Worm (Caenorhabditis elegans) whole organism, mixed stage, embryonic: Measurements from ENCODE around the gene srw-42.

ENCODE experiments used
- M03D4.4 ChIP-seq: sonication (generic microtip); optimal IDR thresholded peaks from 2 replicates; lab custom pipeline; 2017; ENCODE audit warnings: mild to moderate bottlenecking, missing genetic modification characterization, missing compliant biosample characterization
- bed-3 ChIP-seq: fragments of 200-800 bp; sonication (Bioruptor generic); optimal IDR thresholded peaks from 3 replicates; lab custom pipeline; 2018; ENCODE audit warnings: mild to moderate bottlenecking, missing genetic modification characterization, moderate library complexity, missing compliant biosample characterization
- blmp-1 ChIP-seq: fragments of 150-350 bp; optimal IDR thresholded peaks from 2 replicates; lab custom pipeline; 2014; ENCODE audit warnings: missing biosample characterization, missing genetic modification characterization
- ceh-43 ChIP-seq: fragments of 200-800 bp; sonication (Bioruptor generic); optimal IDR thresholded peaks from 2 replicates; lab custom pipeline; 2018; ENCODE audit warnings: mild to moderate bottlenecking, missing genetic modification characterization, moderate library complexity, missing compliant biosample characterization
- ceh-83 ChIP-seq: fragments of 200-800 bp; sonication (Bioruptor generic); optimal IDR thresholded peaks from 2 replicates; lab custom pipeline; 2018; ENCODE audit warnings: mild to moderate bottlenecking, missing genetic modification characterization, missing compliant biosample characterization
- ces-1 ChIP-seq: fragments of 150-350 bp; optimal IDR thresholded peaks from 2 replicates; lab custom pipeline; 2014; ENCODE audit warnings: missing biosample characterization, missing genetic modification reagents, missing genetic modification characterization
- cnd-1 ChIP-seq: fragments of 200-800 bp; sonication (Bioruptor generic); optimal IDR thresholded peaks from 2 replicates; lab custom pipeline; 2018; ENCODE audit warnings: mild to moderate bottlenecking, missing genetic modification characterization, missing compliant biosample characterization
- drap-1 ChIP-seq: fragments of 200-800 bp; sonication (Bioruptor generic); optimal IDR thresholded peaks from 3 replicates; lab custom pipeline; 2018; ENCODE audit warnings: mild to moderate bottlenecking, missing genetic modification characterization, missing compliant biosample characterization
- elt-1 ChIP-seq: sonication (generic microtip); optimal IDR thresholded peaks from 2 replicates; lab custom pipeline; 2017; ENCODE audit warnings: missing genetic modification characterization, mild to moderate bottlenecking, missing compliant biosample characterization, antibody characterized with exemption, moderate library complexity, borderline replicate concordance; ENCODE audit not compliant: insufficient read depth
- elt-3 ChIP-seq: fragments of 150-350 bp; optimal IDR thresholded peaks from 2 replicates; lab custom pipeline; 2014; ENCODE audit warnings: missing biosample characterization, missing genetic modification characterization
- flh-1 ChIP-seq: fragments of 200-800 bp; sonication (Bioruptor generic); optimal IDR thresholded peaks from 2 replicates; lab custom pipeline; 2018; ENCODE audit warnings: mild to moderate bottlenecking, missing genetic modification characterization, moderate library complexity, missing compliant biosample characterization
- ham-2 ChIP-seq: fragments of 200-800 bp; sonication (Bioruptor generic); optimal IDR thresholded peaks from 2 replicates; lab custom pipeline; 2018; ENCODE audit warnings: mild to moderate bottlenecking, missing genetic modification characterization, missing compliant biosample characterization
- lin-13 ChIP-seq: fragments of 150-350 bp; optimal IDR thresholded peaks from 2 replicates; lab custom pipeline; 2014; ENCODE audit warnings: missing biosample characterization, missing genetic modification characterization
- lin-32 ChIP-seq: fragments of 200-800 bp; sonication (Bioruptor generic); optimal IDR thresholded peaks from 2 replicates; lab custom pipeline; 2018; ENCODE audit warnings: mild to moderate bottlenecking, missing genetic modification characterization, missing compliant biosample characterization
- lsy-2 ChIP-seq: fragments of 150-350 bp; optimal IDR thresholded peaks from 2 replicates; lab custom pipeline; 2014; ENCODE audit warnings: missing biosample characterization, missing genetic modification characterization
- mab-5 ChIP-seq: fragments of 150-350 bp; optimal IDR thresholded peaks from 2 replicates; lab custom pipeline; 2014; ENCODE audit warnings: missing biosample characterization, missing genetic modification characterization
- mep-1 ChIP-seq: fragments of 150-350 bp; optimal IDR thresholded peaks from 2 replicates; lab custom pipeline; 2017; ENCODE audit warnings: missing biosample characterization, missing genetic modification reagents, missing genetic modification characterization, inconsistent platforms
- mls-2 ChIP-seq: sonication (generic microtip); optimal IDR thresholded peaks from 2 replicates; lab custom pipeline; 2016; ENCODE audit warnings: mild to moderate bottlenecking, missing genetic modification characterization, moderate library complexity, missing compliant biosample characterization
- nhr-12 ChIP-seq: fragments of 150-350 bp; optimal IDR thresholded peaks from 2 replicates; lab custom pipeline; 2014; ENCODE audit warnings: missing biosample characterization, missing genetic modification characterization
- nhr-2 ChIP-seq: fragments of 150-350 bp; optimal IDR thresholded peaks from 2 replicates; lab custom pipeline; 2014; ENCODE audit warnings: missing biosample characterization, missing genetic modification characterization
- nhr-237 ChIP-seq: fragments of 150-350 bp; optimal IDR thresholded peaks from 2 replicates; lab custom pipeline; 2014; ENCODE audit warnings: missing biosample characterization, missing genetic modification characterization
- nhr-28 ChIP-seq: fragments of 150-350 bp; optimal IDR thresholded peaks from 2 replicates; lab custom pipeline; 2014; ENCODE audit warnings: missing biosample characterization, missing genetic modification characterization
- nhr-76 ChIP-seq: sonication (generic microtip); optimal IDR thresholded peaks from 2 replicates; lab custom pipeline; 2017; ENCODE audit warnings: missing biosample characterization, missing genetic modification characterization
- pha-4 ChIP-seq: fragments of 150-350 bp; optimal IDR thresholded peaks from 2 replicates; lab custom pipeline; 2018; ENCODE audit warnings: missing biosample characterization, missing genetic modification reagents, missing genetic modification characterization
- sem-2 ChIP-seq: fragments of 200-800 bp; sonication (Bioruptor generic); optimal IDR thresholded peaks from 2 replicates; lab custom pipeline; 2018; ENCODE audit warnings: mild to moderate bottlenecking, missing genetic modification characterization, missing compliant biosample characterization
- snpc-4 ChIP-seq: fragments of 150-350 bp; optimal IDR thresholded peaks from 2 replicates; lab custom pipeline; 2014; ENCODE audit warnings: missing biosample characterization, missing genetic modification characterization
- tbx-8 ChIP-seq: fragments of 200-800 bp; sonication (Bioruptor generic); optimal IDR thresholded peaks from 2 replicates; lab custom pipeline; 2018; ENCODE audit warnings: mild to moderate bottlenecking, missing genetic modification characterization, moderate library complexity, missing compliant biosample characterization
- unc-120 ChIP-seq: sonication (generic microtip); optimal IDR thresholded peaks from 2 replicates; lab custom pipeline; 2017; ENCODE audit warnings: missing genetic modification characterization, missing compliant biosample characterization; ENCODE audit not compliant: poor library complexity, severe bottlenecking
- unc-39 ChIP-seq: fragments of 150-350 bp; optimal IDR thresholded peaks from 2 replicates; lab custom pipeline; 2014; ENCODE audit warnings: missing biosample characterization, missing genetic modification characterization
- unc-62 ChIP-seq: fragments of 150-350 bp; optimal IDR thresholded peaks from 2 replicates; lab custom pipeline; 2014; ENCODE audit warnings: missing biosample characterization, missing genetic modification reagents, missing genetic modification characterization
- zip-8 ChIP-seq: fragments of 150-350 bp; optimal IDR thresholded peaks from 2 replicates; lab custom pipeline; 2014; ENCODE audit warnings: missing biosample characterization, missing genetic modification characterization
- ztf-11 ChIP-seq: fragments of 150-350 bp; optimal IDR thresholded peaks from 2 replicates; lab custom pipeline; 2014; ENCODE audit warnings: missing biosample characterization, missing genetic modification characterization

The srw-42 gene

ce11 chrV:16697178-16697577 lies 3.5 kb upstream of the srw-42 start, which contains the start of gene srw-41:
Gene srw-41 (plus strand): TSS chrV:16697478.
- TF ChIP-seq zip-8 (tag; lab: Kevin White, UChicago) (no peak), ceh-43 (no peak), nhr-237 (tag; lab: Kevin White, UChicago) (no peak)

- TF ChIP-seq pha-4 (no peak), drap-1 (GFP tag; lab: Kevin White, UChicago) (no peak), ces-1 (GFP tag; lab: Kevin White, UChicago) (no peak), nhr-12 (tag; lab: Kevin White, UChicago) (no peak), nhr-2 (no peak), cnd-1 (tag; lab: Kevin White, UChicago) (no peak), mls-2 (no peak), unc-120 (tag; lab: Kevin White, UChicago) (no peak), ceh-83 (GFP tag; lab: Kevin White, UChicago) (no peak), lin-32 (GFP tag; lab: Kevin White, UChicago) (no peak), lin-13 (tag; lab: Kevin White, UChicago) (no peak), mep-1 (no peak), bed-3 (no peak), tbx-8 (no peak), ham-2 (GFP tag; lab: Kevin White, UChicago) (no peak), ceh-43 (no peak), M03D4.4 (tag; lab: Kevin White, UChicago) (no peak), mab-5 (no peak), sem-2 (no peak), blmp-1 (no peak)
Measured at ce11 chrV:16695499-16695898, 1.9 kb upstream of the srw-42 start.

- no peak for TF ChIP-seq ham-2 (GFP tag; lab: Kevin White, UChicago)
- no peak for TF ChIP-seq blmp-1
- no peak for TF ChIP-seq nhr-2
Measured at ce11 chrV:16694538-16694937, 906 bp upstream of the srw-42 start, which contains the start of gene srz-101. Gene srz-101 (plus strand): TSS chrV:16694838.

ce11 chrV:16692988-16693387 lies 644 bp downstream of the srw-42 start:
- TF ChIP-seq nhr-2 (no peak), nhr-237 (tag; lab: Kevin White, UChicago) (no peak), lsy-2 (tag; lab: Kevin White, UChicago) (no peak), M03D4.4 (tag; lab: Kevin White, UChicago) (no peak), nhr-76 (no peak), flh-1 (GFP tag; lab: Kevin White, UChicago) (no peak), lin-13 (tag; lab: Kevin White, UChicago) (no peak), elt-1 (tag; lab: Kevin White, UChicago) (no peak), ces-1 (GFP tag; lab: Kevin White, UChicago) (no peak), nhr-28 (no peak), pha-4 (no peak), lin-32 (GFP tag; lab: Kevin White, UChicago) (no peak), mep-1 (no peak), elt-3 (tag; lab: Kevin White, UChicago) (no peak), zip-8 (tag; lab: Kevin White, UChicago) (no peak), unc-39 (tag; lab: Kevin White, UChicago) (no peak), mab-5 (no peak), bed-3 (no peak)

ce11 chrV:16687227-16687626 lies 6.4 kb downstream of the srw-42 start, which contains the start of gene srz-102:
Gene srz-102 (plus strand): TSS chrV:16687527.
- TF ChIP-seq elt-3 (tag; lab: Kevin White, UChicago) (no peak), snpc-4 (tag; lab: Kevin White, UChicago) (no peak), mab-5 (no peak)

- no peak for TF ChIP-seq mls-2
- no peak for TF ChIP-seq tbx-8
- TF ChIP-seq ceh-83 (GFP tag; lab: Kevin White, UChicago) = no peak
- TF ChIP-seq unc-39 (tag; lab: Kevin White, UChicago) = no peak
- no peak for TF ChIP-seq cnd-1 (tag; lab: Kevin White, UChicago)
- no peak for TF ChIP-seq ces-1 (GFP tag; lab: Kevin White, UChicago)
- no peak for TF ChIP-seq ztf-11 (tag; lab: Kevin White, UChicago)
- no peak for TF ChIP-seq unc-62
Measured at ce11 chrV:16685725-16686124, 7.9 kb downstream of the srw-42 start, which contains the start of gene srw-43. Gene srw-43 (plus strand): TSS chrV:16686025.
